Worm (Caenorhabditis elegans) whole organism, L1 larva: ENCODE results near the gene srh-78.

Experiments used
- C34B4.2 ChIP-seq: sonication (generic microtip); optimal IDR thresholded peaks from 2 replicates; lab custom pipeline; 2017; ENCODE audit warnings: mild to moderate bottlenecking, missing genetic modification characterization, missing compliant biosample characterization
- ceh-82 ChIP-seq, 3 experiments: fragments of 150-350 bp in 1 of 3; sonication (generic microtip) in 2 of 3; optimal IDR thresholded peaks; 2 replicates each; lab custom pipeline; 2014 to 2017; ENCODE audit warnings: missing biosample characterization in 3 of 3, missing genetic modification characterization in 3 of 3
- ces-1 ChIP-seq: fragments of 150-350 bp; optimal IDR thresholded peaks from 2 replicates; lab custom pipeline; 2014; ENCODE audit warnings: missing biosample characterization, missing genetic modification reagents, missing genetic modification characterization
- egl-27 ChIP-seq, 2 experiments: fragments of 150-350 bp in 1 of 2; sonication (generic microtip); optimal IDR thresholded peaks; 3 replicates each; lab custom pipeline; 2017 to 2018; ENCODE audit warnings: missing biosample characterization in 2 of 2, missing genetic modification characterization in 2 of 2, missing genetic modification reagents in 2 of 2
- nhr-11 ChIP-seq: fragments of 150-350 bp; optimal IDR thresholded peaks from 2 replicates; lab custom pipeline; 2014; ENCODE audit warnings: missing biosample characterization, missing genetic modification characterization
- nhr-71 ChIP-seq: sonication (generic microtip); optimal IDR thresholded peaks from 2 replicates; lab custom pipeline; 2016; ENCODE audit warnings: mild to moderate bottlenecking, missing genetic modification characterization, moderate library complexity, missing compliant biosample characterization
- tbx-2 ChIP-seq: sonication (generic microtip); optimal IDR thresholded peaks from 2 replicates; lab custom pipeline; 2016; ENCODE audit warnings: missing genetic modification characterization, missing compliant biosample characterization

- no peak for TF ChIP-seq C34B4.2 (tag; lab: Kevin White, UChicago)
- TF ChIP-seq tbx-2 (tag; lab: Kevin White, UChicago), result no peak
- no peak for TF ChIP-seq ces-1 (GFP tag; lab: Kevin White, UChicago)
- TF ChIP-seq nhr-71 (tag; lab: Kevin White, UChicago), result no peak
- TF ChIP-seq ceh-82 (tag; optimal IDR thresholded peaks at IDR 0.05; lab: Kevin White, UChicago), result no peak
- no peak for TF ChIP-seq egl-27 (tag; optimal IDR thresholded peaks at IDR 0.05; lab: Kevin White, UChicago)
- no peak for TF ChIP-seq nhr-11 (tag; lab: Kevin White, UChicago)
Measured at ce11 chrV:234572-234971, 17.6 kb downstream of the srh-78 start, which contains the start of gene kin-33.
